Fruit fly (Drosophila melanogaster) whole organism, prepupa: ENCODE data around the gene Or67c.

Experiments used
- CG10669 ChIP-seq: fragments of 200-800 bp; sonication (Bioruptor generic); optimal IDR thresholded peaks from 3 replicates; lab custom pipeline; 2018; ENCODE audit warnings: missing biosample characterization, mild to moderate bottlenecking, missing genetic modification characterization, moderate library complexity
- CG11294 ChIP-seq: fragments of 200-800 bp; sonication (Bioruptor generic); IDR thresholded peaks from 2 replicates; pipeline ENCODE4 v1.3.6; 2022; ENCODE audit warnings: missing biosample characterization, missing genetic modification characterization
- CG11762 ChIP-seq: fragments of 200-800 bp; sonication (Bioruptor generic); optimal IDR thresholded peaks from 3 replicates; lab custom pipeline; 2016; ENCODE audit warnings: missing biosample characterization, missing genetic modification characterization; ENCODE audit not compliant: insufficient read depth
- CG11902 ChIP-seq: fragments of 200-800 bp; sonication (Bioruptor generic); optimal IDR thresholded peaks from 3 replicates; lab custom pipeline; 2016; ENCODE audit warnings: missing biosample characterization, missing genetic modification characterization
- CG3032 ChIP-seq: fragments of 200-800 bp; optimal IDR thresholded peaks from 2 replicates; lab custom pipeline; 2019; ENCODE audit warnings: missing biosample characterization, mild to moderate bottlenecking, missing genetic modification characterization, moderate library complexity
- CG31627 ChIP-seq: fragments of 200-800 bp; sonication (Bioruptor generic); optimal IDR thresholded peaks from 3 replicates; lab custom pipeline; 2016; ENCODE audit warnings: missing biosample characterization, missing genetic modification characterization
- CG34406 ChIP-seq: fragments of 200-800 bp; sonication (Bioruptor generic); optimal IDR thresholded peaks from 3 replicates; lab custom pipeline; 2016; ENCODE audit warnings: missing biosample characterization, missing genetic modification characterization
- CG3919 ChIP-seq: fragments of 200-800 bp; sonication (Bioruptor generic); optimal IDR thresholded peaks from 3 replicates; lab custom pipeline; 2016; ENCODE audit warnings: missing biosample characterization, missing genetic modification characterization
- CG6163 ChIP-seq: fragments of 200-800 bp; sonication (Bioruptor generic); IDR thresholded peaks from 3 replicates; pipeline ENCODE4 v1.3.6; 2022; ENCODE audit warnings: missing biosample characterization, missing genetic modification characterization
- CG6276 ChIP-seq: fragments of 200-800 bp; sonication (Bioruptor generic); optimal IDR thresholded peaks from 2 replicates; lab custom pipeline; 2017; ENCODE audit warnings: missing biosample characterization, mild to moderate bottlenecking, missing genetic modification characterization
- CG6854 ChIP-seq: fragments of 200-800 bp; sonication (Bioruptor generic); optimal IDR thresholded peaks from 2 replicates; lab custom pipeline; 2017; ENCODE audit warnings: missing biosample characterization, mild to moderate bottlenecking, missing genetic modification characterization
- CG7368 ChIP-seq: fragments of 200-800 bp; sonication (Bioruptor generic); optimal IDR thresholded peaks from 3 replicates; lab custom pipeline; 2016; ENCODE audit warnings: missing biosample characterization, missing genetic modification characterization
- CG8319 ChIP-seq: fragments of 200-800 bp; sonication (Bioruptor generic); optimal IDR thresholded peaks from 3 replicates; lab custom pipeline; 2016; ENCODE audit warnings: missing biosample characterization, missing genetic modification characterization
- Eip78C ChIP-seq: fragments of 200-800 bp; sonication (Bioruptor generic); peaks from one replicate; lab custom pipeline; 2016; ENCODE audit warnings: missing biosample characterization, missing genetic modification characterization
- Ets21C ChIP-seq: fragments of 200-800 bp; sonication (Bioruptor generic); optimal IDR thresholded peaks from 3 replicates; lab custom pipeline; 2016; ENCODE audit warnings: missing biosample characterization, missing genetic modification characterization
- Ets96B ChIP-seq: fragments of 200-800 bp; optimal IDR thresholded peaks from 2 replicates; lab custom pipeline; 2019; ENCODE audit warnings: missing biosample characterization, mild to moderate bottlenecking, missing genetic modification characterization, moderate library complexity
- Hr38 ChIP-seq: sonication (Bioruptor generic); optimal IDR thresholded peaks from 2 replicates; lab custom pipeline; 2016; ENCODE audit warnings: missing biosample characterization, missing genetic modification characterization
- Hr39 ChIP-seq: fragments of 200-800 bp; sonication (Bioruptor generic); optimal IDR thresholded peaks from 2 replicates; lab custom pipeline; 2016; ENCODE audit warnings: missing biosample characterization, missing genetic modification characterization
- Lpt ChIP-seq: fragments of 200-800 bp; sonication (Bioruptor generic); optimal IDR thresholded peaks from 3 replicates; lab custom pipeline; 2016; ENCODE audit warnings: missing biosample characterization, missing genetic modification characterization
- Met ChIP-seq: fragments of 200-800 bp; sonication (Bioruptor generic); optimal IDR thresholded peaks from 3 replicates; lab custom pipeline; 2016; ENCODE audit warnings: missing biosample characterization, missing genetic modification characterization
- Smox ChIP-seq: fragments of 200-800 bp; sonication (Bioruptor generic); optimal IDR thresholded peaks from 3 replicates; lab custom pipeline; 2016; ENCODE audit warnings: missing biosample characterization, missing genetic modification characterization
- Sox102F ChIP-seq: fragments of 200-800 bp; sonication (Bioruptor generic); optimal IDR thresholded peaks from 2 replicates; lab custom pipeline; 2016; ENCODE audit warnings: missing biosample characterization, mild to moderate bottlenecking, missing genetic modification characterization
- dsx ChIP-seq: fragments of 200-800 bp; optimal IDR thresholded peaks from 3 replicates; lab custom pipeline; 2019; ENCODE audit warnings: missing biosample characterization, mild to moderate bottlenecking, missing genetic modification characterization, moderate library complexity; ENCODE audit not compliant: poor library complexity, severe bottlenecking
- eg ChIP-seq: fragments of 200-800 bp; sonication (Bioruptor generic); IDR thresholded peaks from 3 replicates; pipeline ENCODE4 v1.3.6; 2022; ENCODE audit warnings: missing biosample characterization, missing genetic modification characterization
- esn ChIP-seq: fragments of 200-800 bp; sonication (Bioruptor generic); optimal IDR thresholded peaks from 2 replicates; lab custom pipeline; 2016; ENCODE audit warnings: missing biosample characterization, mild to moderate bottlenecking, missing genetic modification characterization, moderate library complexity
- fd59A ChIP-seq: fragments of 200-800 bp; sonication (Bioruptor generic); optimal IDR thresholded peaks from 2 replicates; lab custom pipeline; 2017; ENCODE audit warnings: missing biosample characterization, mild to moderate bottlenecking, missing genetic modification characterization, missing genetic modification reagents
- fd85E ChIP-seq: fragments of 200-800 bp; sonication (Bioruptor generic); optimal IDR thresholded peaks from 3 replicates; lab custom pipeline; 2016; ENCODE audit warnings: missing biosample characterization, missing genetic modification characterization
- fkh ChIP-seq: fragments of 200-800 bp; sonication (Bioruptor generic); optimal IDR thresholded peaks from 3 replicates; lab custom pipeline; 2017; ENCODE audit warnings: missing biosample characterization, mild to moderate bottlenecking, missing genetic modification characterization, moderate library complexity
- lz ChIP-seq: fragments of 200-800 bp; sonication (Bioruptor generic); optimal IDR thresholded peaks from 3 replicates; lab custom pipeline; 2016; ENCODE audit warnings: missing biosample characterization, missing genetic modification characterization
- pdm3 ChIP-seq: fragments of 200-800 bp; sonication (Bioruptor generic); optimal IDR thresholded peaks from 3 replicates; lab custom pipeline; 2016; ENCODE audit warnings: missing biosample characterization, missing genetic modification characterization
- spab ChIP-seq: fragments of 200-800 bp; sonication (Bioruptor generic); optimal IDR thresholded peaks from 2 replicates; lab custom pipeline; 2017; ENCODE audit warnings: missing biosample characterization, mild to moderate bottlenecking, missing genetic modification characterization, missing genetic modification reagents
- ss ChIP-seq, 2 experiments: fragments of 200-800 bp; sonication (Bioruptor generic); optimal IDR thresholded peaks; 2 replicates in 1 of 2; 3 replicates in 1 of 2; lab custom pipeline; 2017 to 2018; ENCODE audit warnings: mild to moderate bottlenecking in 2 of 2, missing biosample characterization in 2 of 2, missing genetic modification characterization in 2 of 2, moderate library complexity in 1 of 2
- svp ChIP-seq: fragments of 200-800 bp; sonication (Bioruptor generic); peaks from one replicate; lab custom pipeline; 2016; ENCODE audit warnings: missing biosample characterization, missing genetic modification characterization
- topi ChIP-seq: fragments of 200-800 bp; sonication (Bioruptor generic); optimal IDR thresholded peaks from 3 replicates; lab custom pipeline; 2016; ENCODE audit warnings: missing biosample characterization, missing genetic modification characterization
- vri ChIP-seq: fragments of 200-800 bp; sonication (Bioruptor generic); optimal IDR thresholded peaks from 3 replicates; lab custom pipeline; 2016; ENCODE audit warnings: missing biosample characterization, mild to moderate bottlenecking, missing genetic modification characterization

Gene Or67c

dm6 chr3L:10244606-10245005 lies at the start of gene Or67c:
Or67c (minus strand) TSS chr3L:10244706.
- no peak for TF ChIP-seq dsx (GFP tag; lab: Kevin White, UChicago)
- no peak for TF ChIP-seq CG3919
- TF ChIP-seq CG11762: no peak
- TF ChIP-seq CG8319 (GFP tag; lab: Kevin White, UChicago): no peak
- no peak for TF ChIP-seq Ets96B (tag; lab: Kevin White, UChicago)
- no peak for TF ChIP-seq fkh (GFP tag; lab: Kevin White, UChicago)
- no peak for TF ChIP-seq CG6276 (GFP tag; lab: Kevin White, UChicago)
- TF ChIP-seq CG34406 (GFP tag; lab: Kevin White, UChicago): no peak
- no peak for TF ChIP-seq pdm3
- no peak for TF ChIP-seq CG7368 (GFP tag; lab: Kevin White, UChicago)
- TF ChIP-seq ss (GFP tag; optimal IDR thresholded peaks at IDR 0.05; lab: Kevin White, UChicago): no peak
- no peak for TF ChIP-seq CG10669 (GFP tag; lab: Kevin White, UChicago)

dm6 chr3L:10289357-10289756 lies 44.9 kb upstream of the Or67c start:
- TF ChIP-seq CG6163 (GFP tag; lab: Robert Waterston, UW) (0 out of 3 replicates have a peak, but pooled peaks have one; percentile 28), spab (GFP tag; lab: Kevin White, UChicago) (no peak), Hr39 (GFP tag; lab: Kevin White, UChicago) (no peak), svp (peak; percentile 18)

- no peak for TF ChIP-seq Lpt (GFP tag; lab: Kevin White, UChicago)
- no peak for TF ChIP-seq Hr38 (GFP tag; lab: Kevin White, UChicago)
- TF ChIP-seq dsx (GFP tag; lab: Kevin White, UChicago): no peak
- TF ChIP-seq CG11902 (GFP tag; lab: Kevin White, UChicago): no peak
- no peak for TF ChIP-seq vri
- no peak for TF ChIP-seq fd59A (GFP tag; lab: Kevin White, UChicago)
- TF ChIP-seq, all 60 proteins: peak for 0
Observed at dm6 chr3L:10288155-10288554, 43.6 kb upstream of the Or67c start.

dm6 chr3L:10284869-10285268 lies 40.4 kb upstream of the Or67c start:
- no peak for TF ChIP-seq eg
- TF ChIP-seq Eip78C (GFP tag; lab: Kevin White, UChicago): peak; percentile 12
- TF ChIP-seq CG11294 (GFP tag; lab: Robert Waterston, UW): no peak
- TF ChIP-seq Ets21C (GFP tag; lab: Kevin White, UChicago): no peak

dm6 chr3L:10283946-10284345 lies 39.4 kb upstream of the Or67c start:
- TF ChIP-seq CG31627 (GFP tag; lab: Kevin White, UChicago) (peak; percentile 10), fd85E (GFP tag; lab: Kevin White, UChicago) (no peak), Smox (GFP tag; lab: Kevin White, UChicago) (peak; percentile 30), ss (GFP tag; optimal IDR thresholded peaks at IDR 0.05; lab: Kevin White, UChicago) (peak in 1 of 2 experiments; percentile 71), Met (GFP tag; lab: Kevin White, UChicago) (peak; percentile 49), dsx (GFP tag; lab: Kevin White, UChicago) (no peak), topi (GFP tag; lab: Kevin White, UChicago) (peak; percentile 33), Hr39 (GFP tag; lab: Kevin White, UChicago) (peak; percentile 30), CG6854 (GFP tag; lab: Kevin White, UChicago) (no peak), esn (peak; percentile 47), Sox102F (peak; percentile 25), Eip78C (GFP tag; lab: Kevin White, UChicago) (peak; percentile 72), lz (GFP tag; lab: Kevin White, UChicago) (peak; percentile 39), CG3032 (tag; lab: Kevin White, UChicago) (peak; percentile 5), svp (peak; percentile 58)
